Worm (Caenorhabditis elegans) whole organism, L4 larva: ENCODE results near the gene T10C6.16.

Source experiments
- ceh-44 ChIP-seq: fragments of 200-800 bp; sonication (Bioruptor generic); IDR thresholded peaks from 2 replicates; pipeline ENCODE4 v1.3.6; 2022; ENCODE audit warnings: missing genetic modification reagents, missing genetic modification characterization, missing compliant biosample characterization
- unc-39 ChIP-seq: sonication (generic microtip); optimal IDR thresholded peaks from 2 replicates; lab custom pipeline; 2017; ENCODE audit warnings: missing biosample characterization, missing genetic modification characterization
- unc-62 ChIP-seq, 3 experiments: fragments of 150-350 bp in 1 of 3; sonication (generic microtip); optimal IDR thresholded peaks in 2 of 3; peaks in 1 of 3; 1 replicate in 1 of 3; 2 replicates in 2 of 3; lab custom pipeline; 2014 to 2017; ENCODE audit warnings: missing biosample characterization in 3 of 3, missing genetic modification characterization in 3 of 3, missing genetic modification reagents in 3 of 3, missing genotype in 1 of 3

ce11 chrV:15988074-15988473 is 44.7 kb downstream of the T10C6.16 start, which contains the start of gene F36G9.15:
- TF ChIP-seq unc-62 (GFP tag; optimal IDR thresholded peaks at IDR 0.05 in 1 of 2; lab: Kevin White, UChicago) (no peak), unc-62 (tag; optimal IDR thresholded peaks at IDR 0.05; lab: Kevin White, UChicago) (no peak), ceh-44 (GFP tag; lab: Robert Waterston, UW) (no peak), unc-39 (tag; lab: Kevin White, UChicago) (no peak)
